Fruit fly (Drosophila melanogaster) whole organism: Measurements from ENCODE around the gene Grip.

Experiments used
- CG8478 ChIP-seq: fragments of >200 bp; optimal IDR thresholded peaks from 2 replicates; lab custom pipeline; 2018; ENCODE audit warnings: inconsistent platforms
- pan ChIP-seq: fragments of >200 bp; optimal IDR thresholded peaks from 2 replicates; lab custom pipeline; 2017
- psq ChIP-seq: fragments of >200 bp; optimal IDR thresholded peaks from 2 replicates; lab custom pipeline; 2017
- usp ChIP-seq: fragments of >200 bp; optimal IDR thresholded peaks from 2 replicates; lab custom pipeline; 2017; ENCODE audit warnings: missing biosample characterization, missing genetic modification characterization, mixed read lengths

- TF ChIP-seq pan (lab: Kevin White, UChicago) (no peak), psq (lab: Kevin White, UChicago) (no peak), usp (GFP tag; lab: Kevin White, UChicago) (no peak), CG8478 (no peak)
Measured at dm6 chrX:5956646-5957441, 9.2 kb upstream of the Grip start.
